Worm (Caenorhabditis elegans) whole organism, L4/young adult: ENCODE results near the gene srt-64.

Experiments
- W03F9.2 ChIP-seq: fragments of 150-350 bp; optimal IDR thresholded peaks from 2 replicates; lab custom pipeline; 2014; ENCODE audit warnings: missing biosample characterization, missing genetic modification characterization
- dao-5 ChIP-seq: sonication (generic microtip); optimal IDR thresholded peaks from 2 replicates; lab custom pipeline; 2016; ENCODE audit warnings: missing genotype, missing genetic modification characterization, moderate library complexity, missing compliant biosample characterization
- him-1 ChIP-seq: sonication (generic microtip); optimal IDR thresholded peaks from 2 replicates; lab custom pipeline; 2016; ENCODE audit warnings: missing genotype, missing genetic modification reagents, missing genetic modification characterization, missing compliant biosample characterization

DNA sequence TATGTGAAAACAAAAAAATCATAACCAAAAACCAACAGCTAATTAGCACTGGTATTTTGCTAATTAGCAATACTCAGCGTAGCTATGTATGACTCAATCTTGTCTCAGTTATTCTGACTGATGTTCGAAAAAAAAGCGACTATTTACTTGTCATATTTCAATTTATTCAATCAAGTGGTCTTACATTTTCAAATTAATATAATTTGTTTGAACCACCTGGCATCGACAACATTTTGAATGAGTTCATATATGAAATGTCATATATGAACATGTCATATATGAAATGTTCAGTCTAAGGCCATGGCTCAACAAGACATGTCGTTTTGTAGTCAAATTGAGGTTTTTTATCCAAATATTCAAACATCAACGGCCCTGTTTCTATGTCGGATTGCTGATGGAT lies 4.1 kb downstream of the srt-64 start, which contains the start of gene srw-140:
- TF ChIP-seq him-1: no peak
- no peak for TF ChIP-seq W03F9.2
- TF ChIP-seq dao-5 (tag; lab: Kevin White, UChicago): no peak
